Fruit fly (Drosophila melanogaster): ENCODE data around the gene Atg101.

Gene Atg101

dm6 chrX:18812111-18812510, 20.6 kb downstream of the Atg101 start:
- TF ChIP-seq tai (GFP tag; optimal IDR thresholded peaks at IDR 0.05) (no peak), usp (GFP tag; optimal IDR thresholded peaks at IDR 0.05) (no peak), OdsH (GFP tag; optimal IDR thresholded peaks at IDR 0.05) (no peak), CG9705 (GFP tag; optimal IDR thresholded peaks at IDR 0.05) (no peak)

- TF ChIP-seq h (GFP tag; optimal IDR thresholded peaks at IDR 0.05) (no peak), Jra (GFP tag; optimal IDR thresholded peaks at IDR 0.05) (no peak)
These were observed 21.6 kb downstream of the Atg101 start, which contains the start of gene CG42450 for dm6 chrX:18813049-18813448. Gene CG42450 (plus strand): TSS chrX:18813297.

- TF ChIP-seq psq (GFP tag; optimal IDR thresholded peaks at IDR 0.05), result no peak
- TF ChIP-seq Dfd (GFP tag; optimal IDR thresholded peaks at IDR 0.05), result peak; percentile 75
- TF ChIP-seq usp (GFP tag; optimal IDR thresholded peaks at IDR 0.05), result no peak
These were observed 22.9 kb downstream of the Atg101 start for dm6 chrX:18814373-18814772.

dm6 chrX:18814944-18815343, 23.5 kb downstream of the Atg101 start:
- TF ChIP-seq jim (GFP tag; optimal IDR thresholded peaks at IDR 0.05) (no peak), sv (GFP tag; optimal IDR thresholded peaks at IDR 0.05) (no peak), CrebA (GFP tag; optimal IDR thresholded peaks at IDR 0.05; ENCODE audit: borderline replicate concordance) (no peak), usp (GFP tag; optimal IDR thresholded peaks at IDR 0.05) (no peak), psq (GFP tag; optimal IDR thresholded peaks at IDR 0.05) (no peak), Hr83 (GFP tag; optimal IDR thresholded peaks at IDR 0.05; ENCODE audit: poor library complexity, severe bottlenecking) (no peak), GATAd (GFP tag; optimal IDR thresholded peaks at IDR 0.05) (no peak), Dif (GFP tag; optimal IDR thresholded peaks at IDR 0.05; ENCODE audit: partially characterized antibody) (no peak)

- TF ChIP-seq woc (GFP tag; optimal IDR thresholded peaks at IDR 0.05) (no peak), lola (GFP tag; optimal IDR thresholded peaks at IDR 0.05) (no peak), Hr78 (GFP tag; optimal IDR thresholded peaks at IDR 0.05) (no peak), tai (GFP tag; optimal IDR thresholded peaks at IDR 0.05) (no peak), HLH106 (tag; optimal IDR thresholded peaks at IDR 0.05) (no peak), Sp1 (GFP tag; optimal IDR thresholded peaks at IDR 0.05) (no peak)
These were observed 38.9 kb downstream of the Atg101 start, which contains the start of gene CG7101 for dm6 chrX:18830396-18830795. Gene CG7101 (plus strand): TSS chrX:18830591.

- TF ChIP-seq sage (GFP tag; optimal IDR thresholded peaks at IDR 0.05) (no peak), CG9705 (GFP tag; optimal IDR thresholded peaks at IDR 0.05) (no peak), CrebA (GFP tag; optimal IDR thresholded peaks at IDR 0.05; ENCODE audit: borderline replicate concordance) (peak; percentile 13), Vsx2 (GFP tag; optimal IDR thresholded peaks at IDR 0.05; ENCODE audit: partially characterized antibody) (peak; percentile 73), Dif (GFP tag; optimal IDR thresholded peaks at IDR 0.05; ENCODE audit: partially characterized antibody) (peak; percentile 95), h (GFP tag; optimal IDR thresholded peaks at IDR 0.05) (peak; percentile 48), OdsH (GFP tag; optimal IDR thresholded peaks at IDR 0.05) (no peak), fru (GFP tag; optimal IDR thresholded peaks at IDR 0.05) (peak; percentile 96), Hr78 (GFP tag; optimal IDR thresholded peaks at IDR 0.05) (no peak), lola (GFP tag; optimal IDR thresholded peaks at IDR 0.05) (no peak), HLH106 (tag; optimal IDR thresholded peaks at IDR 0.05) (no peak), br (GFP tag; optimal IDR thresholded peaks at IDR 0.05) (peak; percentile 1), Hr83 (GFP tag; optimal IDR thresholded peaks at IDR 0.05; ENCODE audit: poor library complexity, severe bottlenecking) (peak; percentile 0), woc (GFP tag; optimal IDR thresholded peaks at IDR 0.05) (peak; percentile 59), foxo (GFP tag; optimal IDR thresholded peaks at IDR 0.05) (peak in 1 of 2 experiments; percentile 14), Sp1 (GFP tag; optimal IDR thresholded peaks at IDR 0.05) (no peak), Rel (GFP tag; optimal IDR thresholded peaks at IDR 0.05) (no peak), Rel (tag; optimal IDR thresholded peaks at IDR 0.05) (peak; percentile 68), dl (GFP tag; optimal IDR thresholded peaks at IDR 0.05; ENCODE audit: insufficient read depth in 1 of 2, partially characterized antibody in 2 of 2) (peak; percentile 76 to 93), brk (GFP tag; optimal IDR thresholded peaks at IDR 0.05) (no peak)
These were observed 40.9 kb downstream of the Atg101 start, which contains the start of gene Pvf1 for dm6 chrX:18832371-18832852. Gene Pvf1 (plus strand): TSS chrX:18832682.
